Fruit fly (Drosophila melanogaster) whole organism, wandering third instar larva: Measurements from ENCODE around the gene CG5167.
A peak's percentile ranks its signal among the peaks of the same experiment; 100 is the strongest.

Experiments used
- Abd-B ChIP-seq: fragments of >200 bp; optimal IDR thresholded peaks from 2 replicates; lab custom pipeline; 2017; ENCODE audit warnings: missing biosample characterization, missing genetic modification characterization
- CG32264 ChIP-seq: fragments of 200-800 bp; sonication (Bioruptor generic); optimal IDR thresholded peaks from 2 replicates; lab custom pipeline; 2016; ENCODE audit warnings: missing biosample characterization, missing genetic modification characterization
- CG9705 ChIP-seq: fragments of 200-800 bp; sonication (Bioruptor generic); optimal IDR thresholded peaks from 2 replicates; lab custom pipeline; 2018; ENCODE audit warnings: missing biosample characterization, mild to moderate bottlenecking, missing genetic modification characterization
- CrebA ChIP-seq: fragments of 200-800 bp; sonication (Bioruptor generic); optimal IDR thresholded peaks from 2 replicates; lab custom pipeline; 2016; ENCODE audit warnings: missing biosample characterization, mild to moderate bottlenecking, missing genetic modification characterization, borderline replicate concordance
- Dfd ChIP-seq: fragments of >200 bp; optimal IDR thresholded peaks from 2 replicates; lab custom pipeline; 2017; ENCODE audit warnings: missing biosample characterization, missing genetic modification characterization
- Dif ChIP-seq: fragments of 200-275, 200-300 bp; sonication (Bioruptor generic); optimal IDR thresholded peaks from 2 replicates; lab custom pipeline; 2018; ENCODE audit warnings: missing biosample characterization, missing genetic modification characterization; ENCODE audit not compliant: partially characterized antibody
- HLH106 ChIP-seq: fragments of 200-800 bp; optimal IDR thresholded peaks from 3 replicates; lab custom pipeline; 2019; ENCODE audit warnings: missing biosample characterization, mild to moderate bottlenecking, missing genetic modification characterization, moderate library complexity
- Hnf4 ChIP-seq: fragments of 200-800 bp; sonication (Bioruptor generic); optimal IDR thresholded peaks from 2 replicates; lab custom pipeline; 2016; ENCODE audit warnings: missing biosample characterization, mild to moderate bottlenecking, missing genetic modification characterization
- Hr83 ChIP-seq: fragments of 200-300 bp; sonication (Bioruptor generic); optimal IDR thresholded peaks from 2 replicates; lab custom pipeline; 2016; ENCODE audit warnings: missing biosample characterization, mild to moderate bottlenecking, missing genetic modification characterization, moderate library complexity; ENCODE audit not compliant: poor library complexity, severe bottlenecking
- Jra ChIP-seq: sonication (Bioruptor generic); optimal IDR thresholded peaks from 2 replicates; lab custom pipeline; 2016; ENCODE audit warnings: missing biosample characterization, missing genetic modification characterization
- Mio ChIP-seq: sonication (Bioruptor generic); optimal IDR thresholded peaks from 2 replicates; lab custom pipeline; 2016; ENCODE audit warnings: missing biosample characterization, missing genetic modification characterization
- Myc ChIP-seq: fragments of >200 bp; optimal IDR thresholded peaks from 2 replicates; lab custom pipeline; 2017
- N ChIP-seq: fragments of >200 bp; optimal IDR thresholded peaks from 2 replicates; lab custom pipeline; 2018; ENCODE audit warnings: missing biosample characterization, missing external identifiers, missing genetic modification characterization
- OdsH ChIP-seq: fragments of 200-800 bp; sonication (Bioruptor generic); optimal IDR thresholded peaks from 2 replicates; lab custom pipeline; 2016; ENCODE audit warnings: missing biosample characterization, mild to moderate bottlenecking, missing genetic modification characterization
- Rel ChIP-seq, 2 experiments: fragments of 200-800 bp; sonication (Bioruptor generic) in 1 of 2; optimal IDR thresholded peaks; 2 replicates in 1 of 2; 3 replicates in 1 of 2; lab custom pipeline; 2016 to 2019; ENCODE audit warnings: mild to moderate bottlenecking in 2 of 2, missing biosample characterization in 2 of 2, missing genetic modification characterization in 2 of 2, moderate library complexity in 1 of 2
- Sp1 ChIP-seq: fragments of 200-800 bp; sonication (Bioruptor generic); optimal IDR thresholded peaks from 3 replicates; lab custom pipeline; 2019; ENCODE audit warnings: missing biosample characterization, mild to moderate bottlenecking, missing genetic modification characterization, moderate library complexity
- Vsx2 ChIP-seq: fragments of 200-300, 225-300 bp; sonication (Bioruptor generic); optimal IDR thresholded peaks from 2 replicates; lab custom pipeline; 2018; ENCODE audit warnings: missing biosample characterization, missing genetic modification characterization; ENCODE audit not compliant: partially characterized antibody
- br ChIP-seq: fragments of 200-800 bp; sonication (Bioruptor generic); optimal IDR thresholded peaks from 2 replicates; lab custom pipeline; 2016; ENCODE audit warnings: missing biosample characterization, missing genetic modification characterization
- brk ChIP-seq: fragments of 200-800 bp; sonication (Bioruptor generic); optimal IDR thresholded peaks from 2 replicates; lab custom pipeline; 2016; ENCODE audit warnings: missing biosample characterization, mild to moderate bottlenecking, missing genetic modification characterization
- dl ChIP-seq, 2 experiments: fragments of 175-275, 200-275 bp in 1 of 2; fragments of 200-275 bp in 1 of 2; sonication (Bioruptor generic); optimal IDR thresholded peaks; lab custom pipeline; 2018; ENCODE audit warnings: mild to moderate bottlenecking in 2 of 2, missing biosample characterization in 2 of 2, missing genetic modification characterization in 2 of 2, moderate library complexity in 2 of 2; ENCODE audit not compliant: partially characterized antibody in 2 of 2, insufficient read depth in 1 of 2
- dmrt93B ChIP-seq: fragments of 200-800 bp; sonication (Bioruptor generic); optimal IDR thresholded peaks from 2 replicates; lab custom pipeline; 2018; ENCODE audit warnings: missing biosample characterization, mild to moderate bottlenecking, missing genetic modification characterization
- dsf ChIP-seq: sonication (Bioruptor generic); optimal IDR thresholded peaks from 2 replicates; lab custom pipeline; 2016; ENCODE audit warnings: missing biosample characterization, missing genetic modification characterization, borderline replicate concordance
- ey ChIP-seq: fragments of 200-800 bp; sonication (Bioruptor generic); optimal IDR thresholded peaks from 2 replicates; lab custom pipeline; 2016; ENCODE audit warnings: missing biosample characterization, missing genetic modification characterization
- foxo ChIP-seq, 2 experiments: fragments of 200-800 bp; sonication (Bioruptor generic); optimal IDR thresholded peaks; 2 replicates in 1 of 2; 3 replicates in 1 of 2; lab custom pipeline; 2016 to 2017; ENCODE audit warnings: missing biosample characterization in 2 of 2, missing genetic modification characterization in 2 of 2
- fru ChIP-seq: fragments of 200-800 bp; sonication (Bioruptor generic); optimal IDR thresholded peaks from 3 replicates; lab custom pipeline; 2016; ENCODE audit warnings: missing biosample characterization, mild to moderate bottlenecking, missing genetic modification characterization
- h ChIP-seq: fragments of 200-800 bp; sonication (Bioruptor generic); optimal IDR thresholded peaks from 3 replicates; lab custom pipeline; 2016; ENCODE audit warnings: missing biosample characterization, mild to moderate bottlenecking, missing genetic modification characterization
- jim ChIP-seq: fragments of 175-275, 200-325 bp; sonication (Bioruptor generic); optimal IDR thresholded peaks from 2 replicates; lab custom pipeline; 2016; ENCODE audit warnings: missing biosample characterization, mild to moderate bottlenecking, missing genetic modification characterization
- lola ChIP-seq: fragments of >200 bp; optimal IDR thresholded peaks from 2 replicates; lab custom pipeline; 2017; ENCODE audit warnings: missing biosample characterization, missing genetic modification characterization
- psq ChIP-seq: fragments of 200-800 bp; sonication (Bioruptor generic); optimal IDR thresholded peaks from 3 replicates; lab custom pipeline; 2017; ENCODE audit warnings: missing biosample characterization, mild to moderate bottlenecking, missing genetic modification characterization, moderate library complexity
- rgr ChIP-seq: fragments of 200-800 bp; sonication (Bioruptor generic); optimal IDR thresholded peaks from 3 replicates; lab custom pipeline; 2016; ENCODE audit warnings: missing biosample characterization, mild to moderate bottlenecking, missing genetic modification characterization
- sage ChIP-seq: fragments of 200-800 bp; sonication (Bioruptor generic); optimal IDR thresholded peaks from 2 replicates; lab custom pipeline; 2016; ENCODE audit warnings: missing biosample characterization, mild to moderate bottlenecking, missing genetic modification characterization
- sv ChIP-seq: fragments of 200-800 bp; sonication (Bioruptor generic); optimal IDR thresholded peaks from 3 replicates; lab custom pipeline; 2016; ENCODE audit warnings: missing biosample characterization, missing genetic modification characterization
- tai ChIP-seq: sonication (Bioruptor generic); optimal IDR thresholded peaks from 2 replicates; lab custom pipeline; 2016; ENCODE audit warnings: missing biosample characterization, missing genetic modification characterization
- usp ChIP-seq: fragments of >200 bp; optimal IDR thresholded peaks from 2 replicates; lab custom pipeline; 2017; ENCODE audit warnings: missing biosample characterization, missing genetic modification characterization
- woc ChIP-seq: sonication (Bioruptor generic); optimal IDR thresholded peaks from 2 replicates; lab custom pipeline; 2016; ENCODE audit warnings: missing biosample characterization, mild to moderate bottlenecking, missing genetic modification characterization

CG5167 gene

dm6 chr3R:12364580-12364979, 41.8 kb upstream of the CG5167 start, which contains the start of gene Tim17a1:
TSS of gene Tim17a1 (minus strand) at chr3R:12364680.
- TF ChIP-seq Abd-B: no peak
- TF ChIP-seq sv (GFP tag; lab: Kevin White, UChicago): no peak
- TF ChIP-seq Myc (lab: Kevin White, UChicago): no peak
- no peak for TF ChIP-seq tai (GFP tag; lab: Kevin White, UChicago)
- no peak for TF ChIP-seq brk (GFP tag; lab: Kevin White, UChicago)
- TF ChIP-seq psq (GFP tag; lab: Kevin White, UChicago): no peak
- TF ChIP-seq dsf (GFP tag; lab: Kevin White, UChicago): no peak
- TF ChIP-seq N (GFP tag; lab: Kevin White, UChicago): no peak
- TF ChIP-seq CG9705 (GFP tag; lab: Kevin White, UChicago): no peak

dm6 chr3R:12365264-12365840, 41.0 kb upstream of the CG5167 start, which contains the start of gene GstD10:
TSS of gene GstD10 (minus strand) at chr3R:12365735.
- TF ChIP-seq Jra (GFP tag; lab: Kevin White, UChicago) (no peak), woc (GFP tag; lab: Kevin White, UChicago) (no peak), sage (no peak), HLH106 (tag; lab: Kevin White, UChicago) (no peak), Abd-B (no peak), Sp1 (GFP tag; lab: Kevin White, UChicago) (no peak), lola (GFP tag; lab: Kevin White, UChicago) (no peak), CG9705 (GFP tag; lab: Kevin White, UChicago) (no peak), CrebA (no peak)
- TF ChIP-seq, all 38 proteins: peak for 0

- TF ChIP-seq dsf (GFP tag; lab: Kevin White, UChicago) (no peak), Abd-B (no peak), Mio (GFP tag; lab: Kevin White, UChicago) (no peak), N (GFP tag; lab: Kevin White, UChicago) (no peak), Myc (lab: Kevin White, UChicago) (no peak), Rel (GFP tag; optimal IDR thresholded peaks at IDR 0.05; lab: Kevin White, UChicago) (no peak), Rel (tag; optimal IDR thresholded peaks at IDR 0.05; lab: Kevin White, UChicago) (no peak), OdsH (GFP tag; lab: Kevin White, UChicago) (no peak), h (GFP tag; lab: Kevin White, UChicago) (no peak), rgr (no peak), jim (GFP tag; lab: Kevin White, UChicago) (no peak), dmrt93B (no peak)
- TF ChIP-seq, all 38 proteins: peak for 0
Measured at dm6 chr3R:12365887-12366286, 40.4 kb upstream of the CG5167 start.

dm6 chr3R:12367464-12367863, 38.9 kb upstream of the CG5167 start, which contains the start of gene GstD9:
TSS of gene GstD9 (minus strand) at chr3R:12367564.
- TF ChIP-seq Dfd: no peak

- TF ChIP-seq h (GFP tag; lab: Kevin White, UChicago) (peak; percentile 78), foxo (GFP tag; optimal IDR thresholded peaks at IDR 0.05; lab: Kevin White, UChicago) (peak in 1 of 2 experiments; percentile 71), psq (GFP tag; lab: Kevin White, UChicago) (peak; percentile 51), woc (GFP tag; lab: Kevin White, UChicago) (peak; percentile 82), CG32264 (GFP tag; lab: Kevin White, UChicago) (no peak), Abd-B (no peak), brk (GFP tag; lab: Kevin White, UChicago) (no peak), ey (GFP tag; lab: Kevin White, UChicago) (peak; percentile 77), Mio (GFP tag; lab: Kevin White, UChicago) (no peak), dl (GFP tag; optimal IDR thresholded peaks at IDR 0.05; lab: Kevin White, UChicago; ENCODE audit: insufficient read depth in 1 of 2, partially characterized antibody in 2 of 2) (peak; percentile 3 to 20), Jra (GFP tag; lab: Kevin White, UChicago) (peak; percentile 61), OdsH (GFP tag; lab: Kevin White, UChicago) (peak; percentile 65), Dfd (no peak), Hnf4 (GFP tag; lab: Kevin White, UChicago) (peak; percentile 37), br (GFP tag; lab: Kevin White, UChicago) (peak; percentile 66), Rel (GFP tag; optimal IDR thresholded peaks at IDR 0.05; lab: Kevin White, UChicago) (no peak), Rel (tag; optimal IDR thresholded peaks at IDR 0.05; lab: Kevin White, UChicago) (peak; percentile 85), sv (GFP tag; lab: Kevin White, UChicago) (peak; percentile 34), fru (GFP tag; lab: Kevin White, UChicago) (peak; percentile 81), CG9705 (GFP tag; lab: Kevin White, UChicago) (no peak), tai (GFP tag; lab: Kevin White, UChicago) (no peak), sage (no peak), Sp1 (GFP tag; lab: Kevin White, UChicago) (peak; percentile 32), Vsx2 (GFP tag; lab: Kevin White, UChicago) (peak; percentile 47), usp (no peak), N (GFP tag; lab: Kevin White, UChicago) (no peak), CrebA (no peak), HLH106 (tag; lab: Kevin White, UChicago) (peak; percentile 65), rgr (peak; percentile 33), Dif (GFP tag; lab: Kevin White, UChicago) (peak; percentile 81), Hr83 (GFP tag; lab: Kevin White, UChicago) (peak; percentile 55), jim (GFP tag; lab: Kevin White, UChicago) (peak; percentile 83)
Measured at dm6 chr3R:12369135-12369792, 37.1 kb upstream of the CG5167 start, which contains the start of gene GstD1. TSS of gene GstD1 (minus strand) at chr3R:12369268.
